Fruit fly (Drosophila melanogaster): ENCODE measurements around the gene pie.

Gene pie

dm6 chr2L:10435606-10436160 lies 13.1 kb upstream of the pie start, which contains the start of the genes TBC1D16 and holn1 (continued):
- TF ChIP-seq Scr (GFP tag; IDR thresholded peaks at IDR 0.05; ENCODE audit: partially characterized antibody) (peak; percentile 71), CG34224 (GFP tag; IDR thresholded peaks at IDR 0.05; ENCODE audit: partially characterized antibody) (peak; percentile 45; the same call in 2 of the 3 replicates), onecut (GFP tag; IDR thresholded peaks at IDR 0.05) (peak; percentile 73), phol (tag; optimal IDR thresholded peaks at IDR 0.05) (peak; percentile 5), hbn (GFP tag; IDR thresholded peaks at IDR 0.05; ENCODE audit: partially characterized antibody) (peak; percentile 53; the same call in 1 of the 2 replicates), CG12391 (tag; optimal IDR thresholded peaks at IDR 0.05) (peak; percentile 13), Rx (GFP tag; IDR thresholded peaks at IDR 0.05) (no peak), HmgD (GFP tag; optimal IDR thresholded peaks at IDR 0.05) (no peak), crp (GFP tag; optimal IDR thresholded peaks at IDR 0.05) (peak in 1 of 2 experiments; percentile 20), Sox100B (GFP tag; optimal IDR thresholded peaks at IDR 0.05) (peak; percentile 31), CG8281 (tag; optimal IDR thresholded peaks at IDR 0.05) (peak; percentile 3), Sry-δ (GFP tag; optimal IDR thresholded peaks at IDR 0.05) (peak; percentile 62), Dp (GFP tag; optimal IDR thresholded peaks at IDR 0.05) (peak; percentile 21), nerfin-1 (tag; optimal IDR thresholded peaks at IDR 0.05) (peak; percentile 3), Doc3 (GFP tag; IDR thresholded peaks at IDR 0.05; ENCODE audit: partially characterized antibody) (peak; percentile 27; the same call in 1 of the 3 replicates), Dll (GFP tag; IDR thresholded peaks at IDR 0.05; ENCODE audit: partially characterized antibody) (peak; percentile 75), CG16813 (GFP tag; IDR thresholded peaks at IDR 0.05; ENCODE audit: partially characterized antibody) (0 out of 3 replicates have a peak, but pooled peaks have one; percentile 13), Dref (GFP tag; IDR thresholded peaks at IDR 0.05) (peak; percentile 54), E2f2 (GFP tag; IDR thresholded peaks at IDR 0.05) (0 out of 2 replicates have a peak, but pooled peaks have one; percentile 18), CG33557 (GFP tag; optimal IDR thresholded peaks at IDR 0.05) (no peak), CG7357 (GFP tag; IDR thresholded peaks at IDR 0.05) (no peak), Ets65A (GFP tag) (no peak), HLH4C (GFP tag; IDR thresholded peaks at IDR 0.05; ENCODE audit: partially characterized antibody) (peak; percentile 52; the same call in 2 of the 3 replicates), trem (tag; optimal IDR thresholded peaks at IDR 0.05) (peak; percentile 35), Bgb (GFP tag; IDR thresholded peaks at IDR 0.05; ENCODE audit: partially characterized antibody) (peak; percentile 42; the same call in 1 of the 2 replicates), amos (GFP tag; IDR thresholded peaks at IDR 0.05; ENCODE audit: partially characterized antibody) (peak; percentile 55; the same call in 1 of the 2 replicates), CG1603 (tag; optimal IDR thresholded peaks at IDR 0.05) (peak; percentile 8), PHDP (tag; optimal IDR thresholded peaks at IDR 0.05) (peak; percentile 23), CG13296 (GFP tag; optimal IDR thresholded peaks at IDR 0.05) (peak; percentile 41), corto (GFP tag; optimal IDR thresholded peaks at IDR 0.05) (no peak), MBD-R2 (GFP tag; IDR thresholded peaks at IDR 0.05) (peak; percentile 50), CG10274 (GFP tag; optimal IDR thresholded peaks at IDR 0.05) (no peak), NFAT (GFP tag; IDR thresholded peaks at IDR 0.05) (no peak), zen (tag; optimal IDR thresholded peaks at IDR 0.05) (peak; percentile 1), pfk (GFP tag; optimal IDR thresholded peaks at IDR 0.05) (peak; percentile 90), Xrp1 (GFP tag; IDR thresholded peaks at IDR 0.05) (0 out of 2 replicates have a peak, but pooled peaks have one; percentile 25), Trl (optimal IDR thresholded peaks at IDR 0.05) (no peak), Trl (GFP tag; optimal IDR thresholded peaks at IDR 0.05) (no peak), sna (GFP tag; IDR thresholded peaks at IDR 0.05; ENCODE audit: partially characterized antibody) (0 out of 2 replicates have a peak, but pooled peaks have one; percentile 32), BEAF-32 (GFP tag; optimal IDR thresholded peaks at IDR 0.05) (peak; percentile 60), unc-4 (GFP tag; IDR thresholded peaks at IDR 0.05; ENCODE audit: partially characterized antibody) (peak; percentile 64), Fer2 (tag; optimal IDR thresholded peaks at IDR 0.05) (no peak), CG30020 (tag; optimal IDR thresholded peaks at IDR 0.05) (peak; percentile 94), pzg (GFP tag; optimal IDR thresholded peaks at IDR 0.05) (peak; percentile 13), CG5953 (GFP tag; IDR thresholded peaks at IDR 0.05) (no peak), CG18262 (tag; optimal IDR thresholded peaks at IDR 0.05) (peak; percentile 29), bbx (GFP tag; IDR thresholded peaks at IDR 0.05; ENCODE audit: partially characterized antibody) (peak; percentile 30; the same call in 1 of the 2 replicates)
